Worm (Caenorhabditis elegans) whole organism, midembryonic: ENCODE results near the gene dop-1.

Source experiments
- T22C8.4 ChIP-seq: fragments of 200-800 bp; sonication (Bioruptor generic); IDR thresholded peaks from 2 replicates; pipeline ENCODE4 v1.3.6; 2022; ENCODE audit warnings: missing genetic modification characterization, missing compliant biosample characterization
- cog-1 ChIP-seq: sonication (generic microtip); optimal IDR thresholded peaks from 2 replicates; lab custom pipeline; 2016; ENCODE audit warnings: missing genetic modification characterization, missing compliant biosample characterization
- flt-1 ChIP-seq: fragments of 200-800 bp; sonication (Bioruptor generic); IDR thresholded peaks from 2 replicates; pipeline ENCODE4 v1.3.6; 2022; ENCODE audit warnings: missing genetic modification characterization, missing compliant biosample characterization
- klf-2 ChIP-seq: fragments of 200-800 bp; sonication (Bioruptor generic); conservative IDR thresholded peaks from 2 replicates; pipeline ENCODE4 v1.3.6; 2022; ENCODE audit warnings: missing genetic modification reagents, missing genetic modification characterization, missing compliant biosample characterization
- med-1 ChIP-seq: sonication (generic microtip); optimal IDR thresholded peaks from 2 replicates; lab custom pipeline; 2017; ENCODE audit warnings: missing genetic modification characterization, mild to moderate bottlenecking, missing compliant biosample characterization, antibody characterized with exemption, missing genetic modification reagents; ENCODE audit not compliant: insufficient read depth
- ref-1 ChIP-seq: fragments of 200-800 bp; sonication (Bioruptor generic); conservative IDR thresholded peaks from 2 replicates; pipeline ENCODE4 v1.3.6; 2022; ENCODE audit warnings: missing genetic modification reagents, missing genetic modification characterization, missing compliant biosample characterization
- tab-1 ChIP-seq: fragments of 200-800 bp; sonication (Bioruptor generic); IDR thresholded peaks from 2 replicates; pipeline ENCODE4 v1.3.6; 2022; ENCODE audit warnings: missing genetic modification characterization, missing compliant biosample characterization
- ztf-23 ChIP-seq: fragments of 200-800 bp; sonication (Bioruptor generic); IDR thresholded peaks from 2 replicates; pipeline ENCODE4 v1.3.6; 2022; ENCODE audit warnings: missing genetic modification reagents, missing genetic modification characterization, missing compliant biosample characterization
- ztf-29 ChIP-seq: fragments of 200-800 bp; sonication (Bioruptor generic); IDR thresholded peaks from 2 replicates; pipeline ENCODE4 v1.3.6; 2022; ENCODE audit warnings: missing genetic modification reagents, missing genetic modification characterization, missing compliant biosample characterization

dop-1 gene

ce11 chrX:4371988-4372387, 46.7 kb downstream of the dop-1 start, which contains the start of gene R160.14:
TSS of gene R160.14 (minus strand) at chrX:4372088.
- TF ChIP-seq ref-1 (GFP tag; lab: Robert Waterston, UW): no peak
- no peak for TF ChIP-seq tab-1 (GFP tag; lab: Robert Waterston, UW)
- TF ChIP-seq flt-1 (GFP tag; lab: Robert Waterston, UW): no peak
- no peak for TF ChIP-seq T22C8.4 (GFP tag; lab: Robert Waterston, UW)
- TF ChIP-seq ztf-23 (GFP tag; lab: Robert Waterston, UW): no peak
- no peak for TF ChIP-seq med-1 (GFP tag; lab: Kevin White, UChicago)
- TF ChIP-seq klf-2 (GFP tag; lab: Robert Waterston, UW): no peak
- TF ChIP-seq ztf-29 (GFP tag; lab: Robert Waterston, UW): no peak
- TF ChIP-seq cog-1 (tag; lab: Kevin White, UChicago): no peak

ce11 chrX:4371413-4371812, 47.2 kb downstream of the dop-1 start, which contains the start of gene R160.13:
TSS of gene R160.13 (minus strand) at chrX:4371513.
- TF ChIP-seq med-1 (GFP tag; lab: Kevin White, UChicago): no peak
- TF ChIP-seq flt-1 (GFP tag; lab: Robert Waterston, UW): no peak
- TF ChIP-seq tab-1 (GFP tag; lab: Robert Waterston, UW): no peak
- TF ChIP-seq cog-1 (tag; lab: Kevin White, UChicago): no peak
- TF ChIP-seq ref-1 (GFP tag; lab: Robert Waterston, UW): no peak
- TF ChIP-seq ztf-23 (GFP tag; lab: Robert Waterston, UW): no peak
- TF ChIP-seq ztf-29 (GFP tag; lab: Robert Waterston, UW): no peak
- TF ChIP-seq klf-2 (GFP tag; lab: Robert Waterston, UW): no peak
- TF ChIP-seq T22C8.4 (GFP tag; lab: Robert Waterston, UW): no peak

- TF ChIP-seq flt-1 (GFP tag; lab: Robert Waterston, UW): no peak
- no peak for TF ChIP-seq ref-1 (GFP tag; lab: Robert Waterston, UW)
- TF ChIP-seq ztf-23 (GFP tag; lab: Robert Waterston, UW): no peak
- TF ChIP-seq ztf-29 (GFP tag; lab: Robert Waterston, UW): no peak
- TF ChIP-seq med-1 (GFP tag; lab: Kevin White, UChicago): no peak
- no peak for TF ChIP-seq klf-2 (GFP tag; lab: Robert Waterston, UW)
- TF ChIP-seq T22C8.4 (GFP tag; lab: Robert Waterston, UW): no peak
- no peak for TF ChIP-seq tab-1 (GFP tag; lab: Robert Waterston, UW)
- TF ChIP-seq cog-1 (tag; lab: Kevin White, UChicago): no peak
Observed at ce11 chrX:4370756-4371155, 47.9 kb downstream of the dop-1 start, which contains the start of gene R160.5. TSS of gene R160.5 (minus strand) at chrX:4370856.

- no peak for TF ChIP-seq klf-2 (GFP tag; lab: Robert Waterston, UW)
Observed at ce11 chrX:4368800-4369199, 49.9 kb downstream of the dop-1 start, which contains the start of gene R160.4. TSS of gene R160.4 (minus strand) at chrX:4368900.

- TF ChIP-seq flt-1 (GFP tag; lab: Robert Waterston, UW): no peak
- no peak for TF ChIP-seq T22C8.4 (GFP tag; lab: Robert Waterston, UW)
- no peak for TF ChIP-seq cog-1 (tag; lab: Kevin White, UChicago)
- TF ChIP-seq med-1 (GFP tag; lab: Kevin White, UChicago): no peak
- no peak for TF ChIP-seq tab-1 (GFP tag; lab: Robert Waterston, UW)
- no peak for TF ChIP-seq ztf-29 (GFP tag; lab: Robert Waterston, UW)
- TF ChIP-seq klf-2 (GFP tag; lab: Robert Waterston, UW): no peak
- no peak for TF ChIP-seq ref-1 (GFP tag; lab: Robert Waterston, UW)
- no peak for TF ChIP-seq ztf-23 (GFP tag; lab: Robert Waterston, UW)
Observed at ce11 chrX:4367414-4367813, 51.2 kb downstream of the dop-1 start, which contains the start of gene R160.10. TSS of gene R160.10 (minus strand) at chrX:4367514.

- TF ChIP-seq med-1 (GFP tag; lab: Kevin White, UChicago) (no peak), tab-1 (GFP tag; lab: Robert Waterston, UW) (no peak), flt-1 (GFP tag; lab: Robert Waterston, UW) (no peak), ztf-29 (GFP tag; lab: Robert Waterston, UW) (no peak), cog-1 (tag; lab: Kevin White, UChicago) (no peak), klf-2 (GFP tag; lab: Robert Waterston, UW) (no peak), ztf-23 (GFP tag; lab: Robert Waterston, UW) (no peak), ref-1 (GFP tag; lab: Robert Waterston, UW) (no peak), T22C8.4 (GFP tag; lab: Robert Waterston, UW) (no peak)
Observed at ce11 chrX:4366231-4366630, 52.4 kb downstream of the dop-1 start, which contains the start of gene R160.3. TSS of gene R160.3 (minus strand) at chrX:4366331.

- TF ChIP-seq ref-1 (GFP tag; lab: Robert Waterston, UW) (no peak), med-1 (GFP tag; lab: Kevin White, UChicago) (no peak), tab-1 (GFP tag; lab: Robert Waterston, UW) (no peak), cog-1 (tag; lab: Kevin White, UChicago) (no peak), klf-2 (GFP tag; lab: Robert Waterston, UW) (no peak), ztf-29 (GFP tag; lab: Robert Waterston, UW) (no peak), ztf-23 (GFP tag; lab: Robert Waterston, UW) (no peak), flt-1 (GFP tag; lab: Robert Waterston, UW) (no peak), T22C8.4 (GFP tag; lab: Robert Waterston, UW) (no peak)
Observed at ce11 chrX:4364877-4365276, 53.8 kb downstream of the dop-1 start, which contains the start of gene F14H12.8. TSS of gene F14H12.8 (minus strand) at chrX:4364977.

ce11 chrX:4363200-4363599, 55.5 kb downstream of the dop-1 start, which contains the start of gene F14H12.17:
TSS of gene F14H12.17 (minus strand) at chrX:4363300.
- TF ChIP-seq flt-1 (GFP tag; lab: Robert Waterston, UW) (no peak), klf-2 (GFP tag; lab: Robert Waterston, UW) (no peak), med-1 (GFP tag; lab: Kevin White, UChicago) (no peak), T22C8.4 (GFP tag; lab: Robert Waterston, UW) (no peak), ref-1 (GFP tag; lab: Robert Waterston, UW) (no peak)

ce11 chrX:4362522-4362921, 56.1 kb downstream of the dop-1 start, which contains the start of gene F14H12.7:
TSS of gene F14H12.7 (minus strand) at chrX:4362622.
- no peak for TF ChIP-seq ztf-29 (GFP tag; lab: Robert Waterston, UW)
- no peak for TF ChIP-seq ref-1 (GFP tag; lab: Robert Waterston, UW)
- TF ChIP-seq ztf-23 (GFP tag; lab: Robert Waterston, UW): no peak
- no peak for TF ChIP-seq T22C8.4 (GFP tag; lab: Robert Waterston, UW)
- no peak for TF ChIP-seq cog-1 (tag; lab: Kevin White, UChicago)
- no peak for TF ChIP-seq klf-2 (GFP tag; lab: Robert Waterston, UW)
- TF ChIP-seq med-1 (GFP tag; lab: Kevin White, UChicago): no peak
- TF ChIP-seq tab-1 (GFP tag; lab: Robert Waterston, UW): no peak
- no peak for TF ChIP-seq flt-1 (GFP tag; lab: Robert Waterston, UW)
